Fruit fly (Drosophila melanogaster): Measurements from ENCODE around the gene CG33658.

DNA sequence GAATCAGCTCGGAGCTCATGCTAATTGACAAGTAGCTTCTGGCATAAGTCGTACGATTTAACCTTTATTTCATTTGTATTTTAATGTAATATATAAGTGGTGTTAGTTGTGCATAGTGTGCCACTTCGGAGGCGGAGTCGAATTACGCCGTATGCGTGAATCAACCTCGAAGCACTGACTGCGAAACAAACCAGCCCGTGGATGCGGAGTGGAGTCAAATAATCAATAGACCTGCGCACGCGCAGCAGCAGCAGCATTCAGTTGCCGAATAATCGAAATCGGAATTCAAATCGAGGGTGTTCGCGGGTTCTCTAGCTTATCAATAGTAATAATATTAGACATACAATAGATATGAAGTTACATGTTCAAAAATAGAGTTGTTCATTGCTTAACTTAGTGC lies 12.7 kb downstream of the CG33658 start, which contains the start of gene RabX4:
- TF ChIP-seq EcR (GFP tag; optimal IDR thresholded peaks at IDR 0.05) = no peak
- TF ChIP-seq CG12605 (GFP tag; IDR thresholded peaks at IDR 0.05) = no peak
- TF ChIP-seq CG34367 (tag; optimal IDR thresholded peaks at IDR 0.05) = no peak
- no peak for TF ChIP-seq D1 (tag; optimal IDR thresholded peaks at IDR 0.05)

All from whole organism, pupa.